Worm (Caenorhabditis elegans) whole organism, late embryonic: ENCODE data around the gene ckb-2.
"Not testable (repeated sequence)": the region's sequence is repeated elsewhere in the genome, so short reads cannot be mapped to it uniquely, and the experiment has no call there.

Experiments used
- C08G9.2 ChIP-seq: sonication (generic microtip); optimal IDR thresholded peaks from 2 replicates; lab custom pipeline; 2016; ENCODE audit warnings: mild to moderate bottlenecking, missing genetic modification characterization, moderate library complexity, missing compliant biosample characterization
- C38D4.7 ChIP-seq: fragments of 200-800 bp; sonication (Bioruptor generic); optimal IDR thresholded peaks from 2 replicates; lab custom pipeline; 2018; ENCODE audit warnings: mild to moderate bottlenecking, missing genetic modification characterization, moderate library complexity, missing compliant biosample characterization
- F13H6.1 ChIP-seq: sonication (generic microtip); optimal IDR thresholded peaks from 2 replicates; lab custom pipeline; 2016; ENCODE audit warnings: missing genetic modification characterization, missing compliant biosample characterization
- K02D7.2 ChIP-seq: sonication (generic microtip); optimal IDR thresholded peaks from 2 replicates; lab custom pipeline; 2017; ENCODE audit warnings: mild to moderate bottlenecking, missing genetic modification characterization, missing compliant biosample characterization
- K09A11.1 ChIP-seq: sonication (generic microtip); optimal IDR thresholded peaks from 2 replicates; lab custom pipeline; 2017; ENCODE audit warnings: antibody characterized with exemption, mild to moderate bottlenecking, missing genetic modification characterization, missing compliant biosample characterization; ENCODE audit not compliant: insufficient read depth
- T23F11.4 ChIP-seq: fragments of 200-800 bp; sonication (Bioruptor generic); optimal IDR thresholded peaks from 2 replicates; lab custom pipeline; 2018; ENCODE audit warnings: mild to moderate bottlenecking, missing genetic modification characterization, missing compliant biosample characterization
- Y22D7AL.16 ChIP-seq: sonication (generic microtip); optimal IDR thresholded peaks from 2 replicates; lab custom pipeline; 2016; ENCODE audit warnings: missing genetic modification characterization, missing compliant biosample characterization
- ahr-1 ChIP-seq: sonication (generic microtip); optimal IDR thresholded peaks from 2 replicates; lab custom pipeline; 2016; ENCODE audit warnings: missing genetic modification characterization, missing compliant biosample characterization
- ceh-14 ChIP-seq: sonication (generic microtip); optimal IDR thresholded peaks from 2 replicates; lab custom pipeline; 2016; ENCODE audit warnings: missing genotype, missing genetic modification characterization, missing compliant biosample characterization
- ceh-18 ChIP-seq: sonication (generic microtip); optimal IDR thresholded peaks from 2 replicates; lab custom pipeline; 2016; ENCODE audit warnings: missing genetic modification characterization, missing compliant biosample characterization
- ceh-19 ChIP-seq: fragments of 200-800 bp; sonication (Bioruptor generic); optimal IDR thresholded peaks from 2 replicates; lab custom pipeline; 2018; ENCODE audit warnings: mild to moderate bottlenecking, missing genetic modification characterization, missing compliant biosample characterization
- ceh-2 ChIP-seq: sonication (generic microtip); optimal IDR thresholded peaks from 2 replicates; lab custom pipeline; 2016; ENCODE audit warnings: missing genotype, missing genetic modification characterization, missing compliant biosample characterization
- ceh-24 ChIP-seq: sonication (generic microtip); optimal IDR thresholded peaks from 2 replicates; lab custom pipeline; 2016; ENCODE audit warnings: mild to moderate bottlenecking, missing genetic modification characterization, missing compliant biosample characterization
- ceh-31 ChIP-seq: sonication (generic microtip); optimal IDR thresholded peaks from 2 replicates; lab custom pipeline; 2016; ENCODE audit warnings: missing genetic modification characterization, missing compliant biosample characterization
- ceh-34 ChIP-seq: sonication (generic microtip); optimal IDR thresholded peaks from 2 replicates; lab custom pipeline; 2016; ENCODE audit warnings: mild to moderate bottlenecking, missing genetic modification characterization, missing compliant biosample characterization
- ceh-45 ChIP-seq: fragments of 200-800 bp; sonication (Bioruptor generic); IDR thresholded peaks from 2 replicates; pipeline ENCODE4 v1.3.6; 2022; ENCODE audit warnings: missing genetic modification reagents, missing genetic modification characterization, missing compliant biosample characterization
- ceh-48 ChIP-seq: sonication (generic microtip); optimal IDR thresholded peaks from 2 replicates; lab custom pipeline; 2016; ENCODE audit warnings: missing genetic modification characterization, inconsistent platforms, missing compliant biosample characterization
- che-1 ChIP-seq: sonication (generic microtip); optimal IDR thresholded peaks from 2 replicates; lab custom pipeline; 2016; ENCODE audit warnings: mild to moderate bottlenecking, missing genetic modification characterization, missing compliant biosample characterization
- dmd-4 ChIP-seq: sonication (generic microtip); optimal IDR thresholded peaks from 2 replicates; lab custom pipeline; 2016; ENCODE audit warnings: borderline replicate concordance, missing genetic modification characterization, missing compliant biosample characterization
- elt-2 ChIP-seq: sonication (generic microtip); optimal IDR thresholded peaks from 2 replicates; lab custom pipeline; 2016; ENCODE audit warnings: missing genetic modification reagents, missing genetic modification characterization, missing compliant biosample characterization
- ets-4 ChIP-seq: sonication (generic microtip); optimal IDR thresholded peaks from 2 replicates; lab custom pipeline; 2016; ENCODE audit warnings: missing genetic modification characterization, missing compliant biosample characterization
- fax-1 ChIP-seq: sonication (generic microtip); optimal IDR thresholded peaks from 2 replicates; lab custom pipeline; 2016; ENCODE audit warnings: missing genotype, missing genetic modification characterization, missing compliant biosample characterization
- fkh-6 ChIP-seq: sonication (generic microtip); optimal IDR thresholded peaks from 2 replicates; lab custom pipeline; 2016; ENCODE audit warnings: missing genetic modification characterization, missing compliant biosample characterization
- gmeb-2 ChIP-seq: sonication (generic microtip); optimal IDR thresholded peaks from 2 replicates; lab custom pipeline; 2016; ENCODE audit warnings: missing genetic modification characterization, inconsistent platforms, missing compliant biosample characterization
- hlh-15 ChIP-seq: sonication (generic microtip); optimal IDR thresholded peaks from 2 replicates; lab custom pipeline; 2016; ENCODE audit warnings: missing genetic modification characterization, missing compliant biosample characterization
- hlh-6 ChIP-seq: sonication (generic microtip); optimal IDR thresholded peaks from 2 replicates; lab custom pipeline; 2016; ENCODE audit warnings: missing genotype, missing genetic modification characterization, missing compliant biosample characterization
- hlh-8 ChIP-seq: sonication (generic microtip); optimal IDR thresholded peaks from 2 replicates; lab custom pipeline; 2016; ENCODE audit warnings: missing genotype, missing genetic modification characterization, missing compliant biosample characterization
- lin-11 ChIP-seq: fragments of 200-800 bp; sonication (Bioruptor generic); optimal IDR thresholded peaks from 2 replicates; lab custom pipeline; 2018; ENCODE audit warnings: mild to moderate bottlenecking, missing genetic modification characterization, missing compliant biosample characterization
- madf-2 ChIP-seq: sonication (generic microtip); optimal IDR thresholded peaks from 2 replicates; lab custom pipeline; 2017; ENCODE audit warnings: missing genetic modification characterization, missing compliant biosample characterization
- nfya-1 ChIP-seq: sonication (generic microtip); optimal IDR thresholded peaks from 2 replicates; lab custom pipeline; 2017; ENCODE audit warnings: missing genetic modification characterization, mild to moderate bottlenecking, missing compliant biosample characterization, antibody characterized with exemption, moderate library complexity
- nhr-232 ChIP-seq: sonication (generic microtip); optimal IDR thresholded peaks from 2 replicates; lab custom pipeline; 2016; ENCODE audit warnings: missing genetic modification characterization, missing compliant biosample characterization
- pat-9 ChIP-seq: fragments of 200-800 bp; sonication (Bioruptor generic); optimal IDR thresholded peaks from 2 replicates; lab custom pipeline; 2018; ENCODE audit warnings: mild to moderate bottlenecking, missing genetic modification characterization, moderate library complexity, missing compliant biosample characterization
- pha-2 ChIP-seq: sonication (generic microtip); optimal IDR thresholded peaks from 2 replicates; lab custom pipeline; 2017; ENCODE audit warnings: mild to moderate bottlenecking, missing genetic modification characterization, missing compliant biosample characterization
- ref-2 ChIP-seq: sonication (generic microtip); optimal IDR thresholded peaks from 2 replicates; lab custom pipeline; 2016; ENCODE audit warnings: missing genetic modification characterization, missing compliant biosample characterization
- rnt-1 ChIP-seq: sonication (generic microtip); optimal IDR thresholded peaks from 2 replicates; lab custom pipeline; 2016; ENCODE audit warnings: missing genetic modification characterization, missing compliant biosample characterization
- sdc-2 ChIP-seq: sonication (generic microtip); optimal IDR thresholded peaks from 2 replicates; lab custom pipeline; 2016; ENCODE audit warnings: missing genotype, missing genetic modification characterization, missing compliant biosample characterization
- sox-2 ChIP-seq: fragments of 200-800 bp; sonication (Bioruptor generic); IDR thresholded peaks from 2 replicates; pipeline ENCODE4 v1.3.6; 2022; ENCODE audit warnings: missing genetic modification reagents, missing genetic modification characterization, missing compliant biosample characterization
- sox-4 ChIP-seq: sonication (generic microtip); optimal IDR thresholded peaks from 2 replicates; lab custom pipeline; 2017; ENCODE audit warnings: mild to moderate bottlenecking, missing genetic modification characterization, inconsistent platforms, missing compliant biosample characterization
- syd-9 ChIP-seq: sonication (generic microtip); optimal IDR thresholded peaks from 2 replicates; lab custom pipeline; 2016; ENCODE audit warnings: mild to moderate bottlenecking, missing genetic modification characterization, moderate library complexity, missing compliant biosample characterization
- tbx-2 ChIP-seq: sonication (generic microtip); optimal IDR thresholded peaks from 2 replicates; lab custom pipeline; 2016; ENCODE audit warnings: missing genetic modification characterization, missing compliant biosample characterization
- ttx-3 ChIP-seq: sonication (generic microtip); optimal IDR thresholded peaks from 2 replicates; lab custom pipeline; 2016; ENCODE audit warnings: missing genetic modification reagents, missing genetic modification characterization, missing compliant biosample characterization
- unc-3 ChIP-seq, 2 experiments: fragments of 200-800 bp in 1 of 2; sonication (Bioruptor generic) in 1 of 2; sonication (generic microtip) in 1 of 2; conservative IDR thresholded peaks in 1 of 2; optimal IDR thresholded peaks in 1 of 2; 2 replicates each; pipeline versions ENCODE4 v1.3.6 to Lab custom; 2016 to 2022; ENCODE audit warnings: missing compliant biosample characterization in 2 of 2, missing genetic modification characterization in 2 of 2, missing genetic modification reagents in 1 of 2
- zip-5 ChIP-seq: sonication (generic microtip); optimal IDR thresholded peaks from 2 replicates; lab custom pipeline; 2016; ENCODE audit warnings: missing genetic modification characterization, missing compliant biosample characterization

Gene ckb-2

DNA sequence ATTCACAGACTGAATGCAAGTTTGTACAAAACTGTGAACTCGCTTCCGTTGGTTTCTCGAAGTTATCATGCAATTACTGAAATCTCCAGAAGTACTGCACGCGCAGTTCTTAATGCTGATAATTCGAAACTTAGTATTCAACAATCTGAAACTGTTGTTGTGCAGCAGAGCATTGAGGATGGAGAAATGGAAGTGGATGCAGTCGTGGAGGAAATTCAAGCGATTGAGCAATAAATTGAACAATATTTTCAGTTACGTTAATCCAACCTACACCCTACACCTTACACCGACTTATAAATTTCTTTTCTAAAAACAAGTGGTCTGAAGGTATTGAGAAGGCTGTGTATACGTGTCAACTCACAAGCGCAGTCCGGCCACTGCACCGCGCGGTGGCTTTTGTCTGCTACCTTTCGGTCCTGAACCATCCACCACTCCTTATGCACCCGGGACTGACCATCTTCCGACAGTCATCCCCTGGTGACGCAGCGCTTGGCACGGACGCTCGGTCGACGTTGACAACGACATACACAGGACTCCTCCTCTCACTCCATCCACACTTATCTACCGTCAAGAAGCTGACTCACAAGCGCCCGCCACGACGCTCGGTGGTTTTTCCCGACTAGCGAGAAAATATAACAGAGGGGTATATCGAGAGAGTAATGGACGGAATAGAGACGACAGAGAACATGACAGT, 11.0 kb downstream of the ckb-2 start:
- peak; percentile 10 for TF ChIP-seq zip-5 (tag; lab: Kevin White, UChicago)
- TF ChIP-seq ceh-31 (tag; lab: Kevin White, UChicago), result peak; percentile 70
- TF ChIP-seq ceh-34 (tag; lab: Kevin White, UChicago), result peak; percentile 56
- TF ChIP-seq ceh-48 (tag; lab: Kevin White, UChicago), result peak; percentile 28
- TF ChIP-seq gmeb-2 (tag; lab: Kevin White, UChicago), result peak; percentile 60
- TF ChIP-seq madf-2, result peak; percentile 69
- TF ChIP-seq tbx-2 (tag; lab: Kevin White, UChicago), result peak; percentile 51
- TF ChIP-seq ahr-1 (tag; lab: Kevin White, UChicago), result peak; percentile 43
- peak; percentile 87 for TF ChIP-seq ceh-18
- TF ChIP-seq dmd-4, result peak; percentile 12
- peak; percentile 55 for TF ChIP-seq K02D7.2 (tag; lab: Kevin White, UChicago)
- TF ChIP-seq ceh-45, result peak; percentile 69; the same call in 1 of the 2 replicates
- TF ChIP-seq ttx-3 (tag; lab: Kevin White, UChicago), result peak; percentile 31
- peak; percentile 28 for TF ChIP-seq K09A11.1 (tag; lab: Kevin White, UChicago)
- peak; percentile 7 for TF ChIP-seq ceh-2
- peak; percentile 41 for TF ChIP-seq elt-2 (tag; lab: Kevin White, UChicago)
- peak; percentile 48 for TF ChIP-seq fax-1 (tag; lab: Kevin White, UChicago)
- peak; percentile 15 for TF ChIP-seq rnt-1 (tag; lab: Kevin White, UChicago)
- TF ChIP-seq sdc-2 (tag; lab: Kevin White, UChicago), result peak; percentile 40
- TF ChIP-seq C38D4.7, result peak; percentile 68
- peak; percentile 32 for TF ChIP-seq lin-11
- TF ChIP-seq ref-2 (tag; lab: Kevin White, UChicago), result peak; percentile 47
- TF ChIP-seq C08G9.2, result peak; percentile 43
- peak; percentile 44 for TF ChIP-seq nfya-1 (tag; lab: Kevin White, UChicago)
- peak; percentile 4 for TF ChIP-seq hlh-6 (tag; lab: Kevin White, UChicago)
- peak; percentile 34 for TF ChIP-seq F13H6.1
- peak; percentile 54 for TF ChIP-seq sox-4
- TF ChIP-seq sox-2 (GFP tag; lab: Robert Waterston, UW), result peak; percentile 69
- TF ChIP-seq nhr-232, result peak; percentile 55
- TF ChIP-seq pha-2 (tag; lab: Kevin White, UChicago), result peak; percentile 77
- peak; percentile 6 for TF ChIP-seq ets-4 (tag; lab: Kevin White, UChicago)
- TF ChIP-seq T23F11.4, result peak; percentile 67
- TF ChIP-seq hlh-15 (tag; lab: Kevin White, UChicago), result peak; percentile 18
- peak; percentile 37 for TF ChIP-seq ceh-19 (GFP tag; lab: Kevin White, UChicago)
- peak; percentile 39 for TF ChIP-seq ceh-14 (tag; lab: Kevin White, UChicago)
- peak; percentile 55; the same call in 1 of the 2 replicates for TF ChIP-seq unc-3 (GFP tag; conservative IDR thresholded peaks at IDR 0.05; lab: Robert Waterston, UW)
- not testable (repeated sequence) for TF ChIP-seq unc-3 (tag; optimal IDR thresholded peaks at IDR 0.05; lab: Kevin White, UChicago)
- TF ChIP-seq Y22D7AL.16, result peak; percentile 52
- peak; percentile 62 for TF ChIP-seq syd-9 (tag; lab: Kevin White, UChicago)
- peak; percentile 39 for TF ChIP-seq pat-9 (tag; lab: Kevin White, UChicago)
- TF ChIP-seq fkh-6, result peak; percentile 63
- TF ChIP-seq hlh-8 (tag; lab: Kevin White, UChicago), result peak; percentile 10
- TF ChIP-seq ceh-24, result peak; percentile 39
- TF ChIP-seq che-1, result peak; percentile 54
